Worm (Caenorhabditis elegans): Measurements from ENCODE around the gene pqn-80.

Gene pqn-80

DNA sequence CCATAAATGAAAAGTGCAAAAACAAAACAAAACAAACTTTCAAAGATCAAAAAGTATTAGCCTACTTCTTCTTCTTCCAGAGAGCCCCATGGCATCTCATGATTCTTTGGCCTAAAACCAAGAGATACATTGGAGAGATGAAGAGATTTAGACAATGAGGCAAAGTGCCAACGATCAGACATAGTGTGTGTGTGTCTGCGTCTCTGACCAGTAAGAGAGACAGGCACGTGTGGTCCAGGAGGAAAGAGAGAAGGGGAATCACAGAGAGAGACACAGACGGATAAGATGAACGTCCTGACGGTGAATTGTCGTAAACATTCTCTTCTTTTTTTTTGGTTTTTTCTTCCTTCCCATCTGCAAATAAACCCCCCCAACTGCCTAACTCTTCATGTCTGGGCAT is 42.9 kb upstream of the pqn-80 start (continued):
- TF ChIP-seq elt-2 (tag; optimal IDR thresholded peaks at IDR 0.05) = peak; percentile 63

DNA sequence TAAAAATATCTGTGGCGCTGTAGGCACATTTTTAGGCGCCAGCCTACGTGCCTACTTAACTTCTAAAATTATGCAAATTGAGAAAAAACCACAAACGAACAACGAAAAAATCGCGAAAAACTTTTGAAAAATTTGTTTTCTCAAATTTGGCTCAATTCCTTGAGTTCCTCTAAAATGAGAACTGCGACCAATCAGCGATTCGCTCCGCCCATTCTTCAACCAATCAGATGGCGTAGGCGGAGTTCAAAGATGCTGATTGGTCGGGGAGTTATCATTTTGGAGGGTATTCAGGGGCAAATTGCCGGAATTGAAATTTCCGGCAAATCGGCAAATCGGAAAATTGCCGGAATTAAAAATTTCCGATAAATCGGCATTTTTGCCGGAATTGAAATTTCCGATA is 40.5 kb upstream of the pqn-80 start:
- peak; percentile 80 for TF ChIP-seq nfya-1 (tag; optimal IDR thresholded peaks at IDR 0.05; ENCODE audit: insufficient read depth)
- TF ChIP-seq tbx-2 (tag; optimal IDR thresholded peaks at IDR 0.05) = no peak

DNA sequence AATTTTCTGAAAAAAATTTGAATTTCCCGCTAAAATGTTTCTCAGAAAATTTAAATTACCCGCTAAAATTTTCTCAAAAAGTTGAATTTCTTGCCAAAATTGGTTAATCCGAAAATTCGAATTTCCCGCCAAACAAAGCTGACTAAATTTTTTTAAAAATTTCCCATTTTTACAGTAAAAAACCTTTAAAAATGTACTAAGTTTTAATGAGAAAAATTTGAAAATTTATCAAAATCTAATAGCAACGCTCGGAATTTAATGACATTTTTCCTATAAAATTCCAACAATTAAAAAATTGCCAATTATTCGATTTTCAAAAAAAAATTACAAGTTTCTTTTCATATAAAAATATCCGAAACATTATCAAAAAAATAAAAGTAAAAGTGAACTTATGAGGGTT is 34.4 kb upstream of the pqn-80 start:
- no peak for TF ChIP-seq unc-39 (tag; optimal IDR thresholded peaks at IDR 0.05)
- TF ChIP-seq egl-5 (tag; optimal IDR thresholded peaks at IDR 0.05) = no peak
- no peak for TF ChIP-seq ama-1 (optimal IDR thresholded peaks at IDR 0.05)
- TF ChIP-seq elt-3 (tag; optimal IDR thresholded peaks at IDR 0.05) = no peak
- no peak for TF ChIP-seq ceh-28 (tag; optimal IDR thresholded peaks at IDR 0.05)
- TF ChIP-seq nhr-237 (tag; optimal IDR thresholded peaks at IDR 0.05) = no peak
- no peak for TF ChIP-seq R02D3.7 (tag; optimal IDR thresholded peaks at IDR 0.05)
- TF ChIP-seq elt-1 (tag; optimal IDR thresholded peaks at IDR 0.05) = no peak
- TF ChIP-seq nhr-25 (tag; optimal IDR thresholded peaks at IDR 0.05) = no peak
- no peak for TF ChIP-seq pha-4 (tag; optimal IDR thresholded peaks at IDR 0.05)
- no peak for TF ChIP-seq nhr-67 (tag; optimal IDR thresholded peaks at IDR 0.05)
- no peak for TF ChIP-seq nhr-12 (tag; optimal IDR thresholded peaks at IDR 0.05)
- no peak for TF ChIP-seq nhr-76 (tag; optimal IDR thresholded peaks at IDR 0.05)
- TF ChIP-seq ZK546.5 (tag; optimal IDR thresholded peaks at IDR 0.05) = no peak
- no peak for TF ChIP-seq ceh-82 (tag; optimal IDR thresholded peaks at IDR 0.05)
- TF ChIP-seq lin-39 (tag; optimal IDR thresholded peaks at IDR 0.05) = no peak

DNA sequence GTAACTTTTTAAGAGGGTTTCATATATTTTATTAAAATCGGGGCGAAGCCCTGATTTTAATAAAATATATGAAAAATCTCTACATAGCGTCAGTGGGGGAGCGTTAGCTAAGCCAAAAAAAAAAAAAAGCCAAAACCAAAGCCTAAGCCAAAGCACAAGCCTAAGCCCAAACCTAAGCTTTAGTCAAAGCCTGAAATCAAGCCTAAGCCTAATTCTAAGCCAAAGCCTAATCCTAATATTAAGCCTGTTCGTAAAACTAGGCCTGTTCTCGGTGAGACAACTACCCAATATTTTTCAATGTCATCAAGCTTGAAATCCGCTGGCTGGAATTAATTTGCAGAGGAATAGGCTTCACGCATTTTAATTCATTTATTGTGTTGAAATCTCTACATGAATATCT is 30.7 kb upstream of the pqn-80 start:
- peak; percentile 80 for TF ChIP-seq ama-1 (optimal IDR thresholded peaks at IDR 0.05)
- TF ChIP-seq tbx-2 (tag; optimal IDR thresholded peaks at IDR 0.05) = no peak

DNA sequence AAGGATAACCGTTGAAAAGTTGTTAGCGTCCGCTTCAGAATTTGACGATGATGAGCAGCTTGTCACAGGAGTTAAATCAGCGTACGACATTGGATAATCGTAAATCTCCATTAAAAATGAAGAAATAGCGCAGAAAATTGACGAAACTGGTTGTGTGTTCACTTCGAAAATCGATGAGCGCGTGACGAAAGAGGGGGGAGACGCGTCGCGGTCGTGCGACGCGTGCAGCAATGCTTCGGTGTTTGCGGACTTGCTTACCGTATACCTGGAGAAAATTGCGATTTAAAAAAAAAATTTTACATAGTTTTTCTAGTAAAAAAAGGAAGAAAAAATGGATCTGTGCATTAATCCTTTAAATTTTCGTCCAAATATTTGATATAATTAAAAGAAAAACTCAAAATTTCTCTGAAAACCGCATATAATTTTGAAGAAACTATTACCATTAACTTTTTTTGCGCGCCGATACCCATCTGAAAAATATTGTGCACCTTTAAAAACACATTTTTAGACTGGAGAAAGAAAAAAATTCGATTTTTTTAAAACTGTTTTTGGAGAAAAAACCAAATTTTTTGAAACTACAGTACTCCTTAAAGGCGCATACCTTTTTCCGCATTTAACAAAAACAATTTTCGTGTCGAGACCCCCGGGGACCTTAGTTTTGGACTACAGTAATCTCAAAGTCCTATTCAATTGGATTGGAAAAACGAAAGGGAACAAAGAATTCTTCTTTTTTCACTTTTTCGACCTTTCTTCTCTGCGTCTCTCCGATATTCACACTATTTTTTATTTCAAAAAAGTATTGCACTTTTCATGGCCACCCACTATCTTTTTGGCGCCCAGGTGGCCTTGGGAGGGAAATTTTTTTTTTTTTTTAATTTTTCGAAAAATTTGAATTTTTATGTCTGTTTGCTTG is 27.7 kb upstream of the pqn-80 start:
- TF ChIP-seq ama-1 (optimal IDR thresholded peaks at IDR 0.05) (peak; percentile 93), nhr-25 (tag; optimal IDR thresholded peaks at IDR 0.05) (peak; percentile 93), nhr-23 (tag; optimal IDR thresholded peaks at IDR 0.05) (peak; percentile 91), aly-2 (tag; optimal IDR thresholded peaks at IDR 0.05) (no peak), nhr-77 (tag; optimal IDR thresholded peaks at IDR 0.05) (peak; percentile 68), skn-1 (tag; optimal IDR thresholded peaks at IDR 0.05) (peak; percentile 70), R02D3.7 (tag; optimal IDR thresholded peaks at IDR 0.05) (peak; percentile 53), elt-3 (tag; optimal IDR thresholded peaks at IDR 0.05) (no peak), nhr-28 (tag; optimal IDR thresholded peaks at IDR 0.05) (peak; percentile 21), ceh-9 (tag; optimal IDR thresholded peaks at IDR 0.05) (no peak), lsy-12 (tag; optimal IDR thresholded peaks at IDR 0.05) (peak; percentile 59), ceh-28 (tag; optimal IDR thresholded peaks at IDR 0.05) (peak; percentile 89), tbx-2 (tag; optimal IDR thresholded peaks at IDR 0.05) (peak; percentile 40), elt-1 (tag; optimal IDR thresholded peaks at IDR 0.05) (peak; percentile 37), snpc-4 (tag; optimal IDR thresholded peaks at IDR 0.05) (peak; percentile 83), nfya-1 (tag; optimal IDR thresholded peaks at IDR 0.05; ENCODE audit: insufficient read depth) (peak; percentile 98), daf-12 (tag; optimal IDR thresholded peaks at IDR 0.05) (no peak), nhr-43 (tag; optimal IDR thresholded peaks at IDR 0.05; ENCODE audit: poor library complexity, severe bottlenecking) (peak; percentile 24), pqm-1 (tag; optimal IDR thresholded peaks at IDR 0.05) (peak; percentile 10), hmg-11 (tag; optimal IDR thresholded peaks at IDR 0.05) (peak; percentile 54), sea-2 (GFP tag; optimal IDR thresholded peaks at IDR 0.05) (peak; percentile 92), elt-2 (tag; optimal IDR thresholded peaks at IDR 0.05) (peak; percentile 27), lin-15B (tag; optimal IDR thresholded peaks at IDR 0.05) (peak; percentile 92), ceh-82 (tag; optimal IDR thresholded peaks at IDR 0.05) (no peak), lin-39 (tag; optimal IDR thresholded peaks at IDR 0.05) (peak; percentile 97), fkh-2 (tag; optimal IDR thresholded peaks at IDR 0.05) (no peak), fkh-10 (GFP tag; optimal IDR thresholded peaks at IDR 0.05) (peak; percentile 70), eor-1 (tag; optimal IDR thresholded peaks at IDR 0.05) (peak in 1 of 2 experiments; percentile 49), jun-1 (tag; optimal IDR thresholded peaks at IDR 0.05) (peak; percentile 49), pha-4 (tag; optimal IDR thresholded peaks at IDR 0.05) (peak; percentile 89), fos-1 (tag; optimal IDR thresholded peaks at IDR 0.05) (no peak), nhr-67 (tag; optimal IDR thresholded peaks at IDR 0.05) (no peak), egl-5 (tag; optimal IDR thresholded peaks at IDR 0.05) (peak; percentile 91), ZK546.5 (tag; optimal IDR thresholded peaks at IDR 0.05) (no peak), unc-39 (tag; optimal IDR thresholded peaks at IDR 0.05) (no peak)
